Worm (Caenorhabditis elegans) whole organism, L4/young adult: ENCODE results near the gene M01G5.1.

ENCODE experiments used
- dao-5 ChIP-seq: sonication (generic microtip); optimal IDR thresholded peaks from 2 replicates; lab custom pipeline; 2016; ENCODE audit warnings: missing genotype, missing genetic modification characterization, moderate library complexity, missing compliant biosample characterization
- him-1 ChIP-seq: sonication (generic microtip); optimal IDR thresholded peaks from 2 replicates; lab custom pipeline; 2016; ENCODE audit warnings: missing genotype, missing genetic modification reagents, missing genetic modification characterization, missing compliant biosample characterization

ce11 chrIII:1495230-1495629 is 971 bp upstream of the M01G5.1 start, which contains the start of gene Y82E9BR.19:
- TF ChIP-seq him-1 (tag; lab: Kevin White, UChicago) (no peak), dao-5 (no peak)
